Worm (Caenorhabditis elegans): ENCODE data around the gene T01G1.4.
A peak's percentile ranks its signal among the peaks of the same experiment; 100 is the strongest.

Gene T01G1.4

ce11 chrIV:11353946-11354458 lies 7.3 kb downstream of the T01G1.4 start, which contains the start of gene T01G1.2:
T01G1.2 (plus strand) TSS chrIV:11354408.
- no peak for TF ChIP-seq Y55F3AM.14 (GFP tag; optimal IDR thresholded peaks at IDR 0.05)
- no peak for TF ChIP-seq dmd-4 (tag; optimal IDR thresholded peaks at IDR 0.05)
- TF ChIP-seq skn-1 (tag; optimal IDR thresholded peaks at IDR 0.05), result no peak
- TF ChIP-seq aly-2 (tag; optimal IDR thresholded peaks at IDR 0.05), result no peak
- TF ChIP-seq R02D3.7 (tag; optimal IDR thresholded peaks at IDR 0.05), result no peak
- TF ChIP-seq sem-4 (tag; optimal IDR thresholded peaks at IDR 0.05), result peak; percentile 68
- TF ChIP-seq sma-9 (GFP tag; optimal IDR thresholded peaks at IDR 0.05), result peak; percentile 24
- TF ChIP-seq sma-9 (tag; optimal IDR thresholded peaks at IDR 0.05), result no peak
- TF ChIP-seq nhr-77 (tag; optimal IDR thresholded peaks at IDR 0.05), result no peak
- peak; percentile 33 for TF ChIP-seq F13H6.1 (tag; optimal IDR thresholded peaks at IDR 0.05)
- TF ChIP-seq sma-3 (GFP tag; optimal IDR thresholded peaks at IDR 0.05), result no peak
- no peak for TF ChIP-seq unc-39 (tag; optimal IDR thresholded peaks at IDR 0.05)
- no peak for TF ChIP-seq nhr-12 (tag; optimal IDR thresholded peaks at IDR 0.05)
- TF ChIP-seq nhr-25 (tag; optimal IDR thresholded peaks at IDR 0.05), result no peak
- peak; percentile 60 for TF ChIP-seq ztf-4 (tag; optimal IDR thresholded peaks at IDR 0.05)
- no peak for TF ChIP-seq nhr-10 (tag; optimal IDR thresholded peaks at IDR 0.05)
- TF ChIP-seq lsy-2 (tag; optimal IDR thresholded peaks at IDR 0.05), result peak in 1 of 2 experiments; percentile 60
- TF ChIP-seq elt-3 (tag; optimal IDR thresholded peaks at IDR 0.05), result no peak
- TF ChIP-seq zag-1 (tag; optimal IDR thresholded peaks at IDR 0.05), result no peak
- TF ChIP-seq unc-55 (GFP tag; optimal IDR thresholded peaks at IDR 0.05), result peak; percentile 11
- peak; percentile 76 for TF ChIP-seq nhr-129 (tag; optimal IDR thresholded peaks at IDR 0.05)
- TF ChIP-seq fos-1 (tag; optimal IDR thresholded peaks at IDR 0.05), result no peak
- no peak for TF ChIP-seq mab-5 (tag; optimal IDR thresholded peaks at IDR 0.05)
- no peak for TF ChIP-seq unc-62 (GFP tag; optimal IDR thresholded peaks at IDR 0.05)
- TF ChIP-seq nhr-11 (tag; optimal IDR thresholded peaks at IDR 0.05), result no peak
- no peak for TF ChIP-seq lin-11 (tag; optimal IDR thresholded peaks at IDR 0.05)
- TF ChIP-seq crh-2 (tag; optimal IDR thresholded peaks at IDR 0.05), result peak; percentile 32
- no peak for TF ChIP-seq lin-39 (tag; optimal IDR thresholded peaks at IDR 0.05)
- no peak for TF ChIP-seq egl-27 (tag; optimal IDR thresholded peaks at IDR 0.05)
- no peak for TF ChIP-seq ama-1 (optimal IDR thresholded peaks at IDR 0.05)
- no peak for TF ChIP-seq peb-1 (tag; optimal IDR thresholded peaks at IDR 0.05)
- no peak for TF ChIP-seq nhr-237 (tag; optimal IDR thresholded peaks at IDR 0.05)
- TF ChIP-seq nhr-6 (tag; optimal IDR thresholded peaks at IDR 0.05), result no peak
- no peak for TF ChIP-seq alr-1 (tag; optimal IDR thresholded peaks at IDR 0.05)
- peak; percentile 37 to 39 for TF ChIP-seq mdl-1 (tag; optimal IDR thresholded peaks at IDR 0.05)
- peak; percentile 60 for TF ChIP-seq C34F6.9 (tag; optimal IDR thresholded peaks at IDR 0.05)
- TF ChIP-seq blmp-1 (tag; optimal IDR thresholded peaks at IDR 0.05; ENCODE audit: insufficient read depth), result no peak

ce11 chrIV:11352768-11353167 lies 8.5 kb downstream of the T01G1.4 start:
- no peak for TF ChIP-seq ZK546.5 (tag; optimal IDR thresholded peaks at IDR 0.05)
- TF ChIP-seq egl-27 (tag; optimal IDR thresholded peaks at IDR 0.05), result no peak
- TF ChIP-seq F13H6.1 (tag; optimal IDR thresholded peaks at IDR 0.05), result peak; percentile 8
- no peak for TF ChIP-seq nhr-23 (tag; optimal IDR thresholded peaks at IDR 0.05)
- no peak for TF ChIP-seq unc-62 (GFP tag; optimal IDR thresholded peaks at IDR 0.05)
- TF ChIP-seq nhr-129 (tag; optimal IDR thresholded peaks at IDR 0.05), result peak; percentile 12
- no peak for TF ChIP-seq mdl-1 (tag; optimal IDR thresholded peaks at IDR 0.05)
- no peak for TF ChIP-seq nhr-77 (tag; optimal IDR thresholded peaks at IDR 0.05)
- no peak for TF ChIP-seq nhr-11 (tag; optimal IDR thresholded peaks at IDR 0.05)
- no peak for TF ChIP-seq nhr-25 (tag; optimal IDR thresholded peaks at IDR 0.05)
- no peak for TF ChIP-seq fos-1 (tag; optimal IDR thresholded peaks at IDR 0.05)
- TF ChIP-seq mbf-1 (tag; optimal IDR thresholded peaks at IDR 0.05), result no peak
- no peak for TF ChIP-seq elt-1 (tag; optimal IDR thresholded peaks at IDR 0.05)
- TF ChIP-seq ztf-1 (GFP tag; conservative IDR thresholded peaks at IDR 0.05), result no peak
- no peak for TF ChIP-seq ztf-4 (tag; optimal IDR thresholded peaks at IDR 0.05)
- TF ChIP-seq lin-13 (GFP tag; optimal IDR thresholded peaks at IDR 0.05), result no peak

Data from whole organism, L2 larva.